Fruit fly (Drosophila melanogaster): ENCODE measurements around the gene Saf6.

Saf6 gene

dm6 chr2L:815785-816389, at the start of gene Saf6, which contains the start of gene Pex12 (continued):
- no peak for TF ChIP-seq Rx (GFP tag; IDR thresholded peaks at IDR 0.05)
- TF ChIP-seq Camta (GFP tag; optimal IDR thresholded peaks at IDR 0.05) = no peak
- no peak for TF ChIP-seq Eip74EF (GFP tag; optimal IDR thresholded peaks at IDR 0.05)
- no peak for TF ChIP-seq dati (GFP tag; IDR thresholded peaks at IDR 0.05)
- no peak for TF ChIP-seq CG7372 (GFP tag; IDR thresholded peaks at IDR 0.05)
- TF ChIP-seq Dip2 (GFP tag; IDR thresholded peaks at IDR 0.05) = no peak
- no peak for TF ChIP-seq CG2712 (tag; optimal IDR thresholded peaks at IDR 0.05)
- no peak for TF ChIP-seq CG4730 (GFP tag; IDR thresholded peaks at IDR 0.05)
- no peak for TF ChIP-seq CG4820 (GFP tag; optimal IDR thresholded peaks at IDR 0.05)
- no peak for TF ChIP-seq ab (GFP tag; optimal IDR thresholded peaks at IDR 0.05)
- no peak for TF ChIP-seq tll (GFP tag; optimal IDR thresholded peaks at IDR 0.05)
- no peak for TF ChIP-seq chif (GFP tag; optimal IDR thresholded peaks at IDR 0.05)
- TF ChIP-seq vfl (GFP tag; optimal IDR thresholded peaks at IDR 0.05) = no peak
- TF ChIP-seq wdn (GFP tag; IDR thresholded peaks at IDR 0.05) = no peak
- peak; percentile 79 for TF ChIP-seq BEAF-32 (GFP tag; optimal IDR thresholded peaks at IDR 0.05)
- no peak for TF ChIP-seq rib (GFP tag; IDR thresholded peaks at IDR 0.05)
- TF ChIP-seq ems (GFP tag; optimal IDR thresholded peaks at IDR 0.05) = no peak
- no peak for TF ChIP-seq Lim3 (GFP tag; IDR thresholded peaks at IDR 0.05)
- peak; percentile 20 for TF ChIP-seq CG10267 (tag; optimal IDR thresholded peaks at IDR 0.05)
- TF ChIP-seq Stat92E (GFP tag; optimal IDR thresholded peaks at IDR 0.05) = no peak
- peak; percentile 45 for TF ChIP-seq stwl (tag; optimal IDR thresholded peaks at IDR 0.05)
- TF ChIP-seq trh (GFP tag; optimal IDR thresholded peaks at IDR 0.05) = no peak
- TF ChIP-seq CG8388 (GFP tag; optimal IDR thresholded peaks at IDR 0.05) = no peak
- TF ChIP-seq zen2 (GFP tag; IDR thresholded peaks at IDR 0.05; ENCODE audit: partially characterized antibody) = peak; percentile 85
- TF ChIP-seq nmo (GFP tag; optimal IDR thresholded peaks at IDR 0.05) = peak; percentile 3
- no peak for TF ChIP-seq CG6689 (GFP tag; IDR thresholded peaks at IDR 0.05)
- TF ChIP-seq CG10654 (GFP tag; optimal IDR thresholded peaks at IDR 0.05) = no peak
- TF ChIP-seq CG13123 (GFP tag; optimal IDR thresholded peaks at IDR 0.05) = no peak
- TF ChIP-seq gt (GFP tag; IDR thresholded peaks at IDR 0.05) = no peak
- no peak for TF ChIP-seq CG10431 (GFP tag; optimal IDR thresholded peaks at IDR 0.05)
- TF ChIP-seq lilli (GFP tag; optimal IDR thresholded peaks at IDR 0.05) = no peak
- peak; percentile 75 for TF ChIP-seq ato (GFP tag; IDR thresholded peaks at IDR 0.05; ENCODE audit: partially characterized antibody)
- TF ChIP-seq CG12219 (GFP tag; optimal IDR thresholded peaks at IDR 0.05) = no peak
- no peak for TF ChIP-seq Atf3 (GFP tag; optimal IDR thresholded peaks at IDR 0.05)
- peak; percentile 68 for TF ChIP-seq inv (GFP tag; IDR thresholded peaks at IDR 0.05; ENCODE audit: partially characterized antibody)
- TF ChIP-seq CG12942 (GFP tag; optimal IDR thresholded peaks at IDR 0.05) = no peak
- no peak for TF ChIP-seq Taf1 (GFP tag; IDR thresholded peaks at IDR 0.05)
- TF ChIP-seq CG7839 (tag; optimal IDR thresholded peaks at IDR 0.05) = no peak
- TF ChIP-seq dimm (GFP tag; IDR thresholded peaks at IDR 0.05) = no peak
- TF ChIP-seq vnd (GFP tag; IDR thresholded peaks at IDR 0.05; ENCODE audit: partially characterized antibody) = peak; percentile 76
- peak; percentile 90 for TF ChIP-seq MBD-R2 (GFP tag; IDR thresholded peaks at IDR 0.05)
- TF ChIP-seq CG14667 (GFP tag; IDR thresholded peaks at IDR 0.05) = no peak
- TF ChIP-seq gem (tag; optimal IDR thresholded peaks at IDR 0.05) = no peak
- TF ChIP-seq usp (GFP tag; optimal IDR thresholded peaks at IDR 0.05) = no peak
- no peak for TF ChIP-seq CG3726 (GFP tag; IDR thresholded peaks at IDR 0.05)
- TF ChIP-seq CG31365 (tag; optimal IDR thresholded peaks at IDR 0.05) = no peak
- TF ChIP-seq H2.0 (GFP tag; IDR thresholded peaks at IDR 0.05) = no peak
- TF ChIP-seq ci (GFP tag; IDR thresholded peaks at IDR 0.05) = 0 out of 3 replicates have a peak, but pooled peaks have one; percentile 12
- TF ChIP-seq Hmr (GFP tag; optimal IDR thresholded peaks at IDR 0.05) = no peak
- no peak for TF ChIP-seq sqz (GFP tag; optimal IDR thresholded peaks at IDR 0.05)
- TF ChIP-seq org-1 (GFP tag; optimal IDR thresholded peaks at IDR 0.05) = no peak
